Fruit fly (Drosophila melanogaster) whole organism, pupa: ENCODE measurements around the gene rno.

ENCODE experiments used
- CG32121 ChIP-seq: fragments of 200-800 bp; sonication (Bioruptor generic); IDR thresholded peaks from 2 replicates; pipeline ENCODE4 v1.3.6; 2022; ENCODE audit warnings: missing biosample characterization, missing genetic modification characterization
- CG9948 ChIP-seq: fragments of 200-800 bp; sonication (Bioruptor generic); optimal IDR thresholded peaks from 2 replicates; lab custom pipeline; 2018; ENCODE audit warnings: missing biosample characterization, mild to moderate bottlenecking, missing genetic modification characterization, moderate library complexity
- Pif1A ChIP-seq: fragments of 200-800 bp; sonication (Bioruptor generic); optimal IDR thresholded peaks from 3 replicates; lab custom pipeline; 2016; ENCODE audit warnings: missing biosample characterization, missing genetic modification characterization
- gl ChIP-seq: fragments of 200-800 bp; sonication (Bioruptor generic); optimal IDR thresholded peaks from 2 replicates; lab custom pipeline; 2018; ENCODE audit warnings: missing biosample characterization, mild to moderate bottlenecking, missing genetic modification characterization
- rn ChIP-seq: fragments of 200-800 bp; sonication (Bioruptor generic); IDR thresholded peaks from 2 replicates; pipeline ENCODE4 v1.3.6; 2022; ENCODE audit warnings: missing biosample characterization, missing genetic modification characterization

- TF ChIP-seq CG9948 (no peak), gl (tag; lab: Kevin White, UChicago) (no peak), CG32121 (GFP tag; lab: Robert Waterston, UW) (no peak), rn (GFP tag; lab: Robert Waterston, UW) (no peak), Pif1A (no peak)
Observed at dm6 chr3L:177938-178337, 21.6 kb downstream of the rno start.
